Worm (Caenorhabditis elegans): ENCODE results near the gene magu-1.

Gene magu-1

ce11 chrIII:415331-415775, 56.1 kb downstream of the magu-1 start (continued):
- TF ChIP-seq arid-1 (GFP tag; conservative IDR thresholded peaks at IDR 0.05) (peak; percentile 59; the same call in 1 of the 2 replicates), dmd-9 (GFP tag; IDR thresholded peaks at IDR 0.05) (peak; percentile 73; the same call in 1 of the 2 replicates)

All from whole organism, L4 larva.